Fruit fly (Drosophila melanogaster) whole organism, adult: ENCODE measurements around the gene PlexB.
A peak's percentile ranks its signal among the peaks of the same experiment; 100 is the strongest.

Source experiments
- CG11617 ChIP-seq: fragments of 200-800 bp; sonication (Bioruptor generic); optimal IDR thresholded peaks from 2 replicates; lab custom pipeline; 2017; ENCODE audit warnings: mild to moderate bottlenecking, missing biosample characterization, missing genetic modification reagents, missing genetic modification characterization
- CG12768 ChIP-seq: fragments of 200-800 bp; sonication (Bioruptor generic); optimal IDR thresholded peaks from 2 replicates; lab custom pipeline; 2017; ENCODE audit warnings: missing biosample characterization, missing genetic modification characterization, mild to moderate bottlenecking, moderate library complexity, missing genetic modification reagents
- CG14711 ChIP-seq: fragments of 200-800 bp; sonication (Bioruptor generic); optimal IDR thresholded peaks from 2 replicates; lab custom pipeline; 2018; ENCODE audit warnings: missing biosample characterization, mild to moderate bottlenecking, missing genetic modification characterization, moderate library complexity
- CG1620 ChIP-seq: fragments of 200-800 bp; sonication (Bioruptor generic); optimal IDR thresholded peaks from 2 replicates; lab custom pipeline; 2016; ENCODE audit warnings: missing biosample characterization, missing genetic modification characterization
- CG33017 ChIP-seq: fragments of 200-800 bp; sonication (Bioruptor generic); optimal IDR thresholded peaks from 2 replicates; lab custom pipeline; 2018; ENCODE audit warnings: missing biosample characterization, mild to moderate bottlenecking, missing genetic modification characterization, moderate library complexity
- CG5204 ChIP-seq: fragments of 200-800 bp; sonication (Bioruptor generic); optimal IDR thresholded peaks from 2 replicates; lab custom pipeline; 2016; ENCODE audit warnings: missing biosample characterization, missing genetic modification characterization
- CG7045 ChIP-seq: fragments of 200-800 bp; sonication (Bioruptor generic); optimal IDR thresholded peaks from 2 replicates; lab custom pipeline; 2017; ENCODE audit warnings: missing biosample characterization, mild to moderate bottlenecking, missing genetic modification characterization
- CG7101 ChIP-seq: fragments of 200-800 bp; sonication (Bioruptor generic); optimal IDR thresholded peaks from 2 replicates; lab custom pipeline; 2018; ENCODE audit warnings: missing biosample characterization, mild to moderate bottlenecking, missing genetic modification characterization, moderate library complexity
- Clk ChIP-seq: fragments of 200-800 bp; sonication (Bioruptor generic); optimal IDR thresholded peaks from 2 replicates; lab custom pipeline; 2017; ENCODE audit warnings: missing biosample characterization, missing genetic modification characterization
- Crg-1 ChIP-seq: fragments of 200-800 bp; sonication (Bioruptor generic); optimal IDR thresholded peaks from 2 replicates; lab custom pipeline; 2016; ENCODE audit warnings: missing biosample characterization, missing genetic modification characterization
- Hr96 ChIP-seq: fragments of 200-800 bp; sonication (Bioruptor generic); optimal IDR thresholded peaks from 2 replicates; lab custom pipeline; 2016; ENCODE audit warnings: missing biosample characterization, missing genetic modification characterization
- Mnt ChIP-seq: fragments of 200-800 bp; sonication (Bioruptor generic); optimal IDR thresholded peaks from 2 replicates; lab custom pipeline; 2016; ENCODE audit warnings: missing biosample characterization, mild to moderate bottlenecking, missing genetic modification characterization
- bab1 ChIP-seq: fragments of 200-800 bp; sonication (Bioruptor generic); optimal IDR thresholded peaks from 3 replicates; lab custom pipeline; 2019; ENCODE audit warnings: missing biosample characterization, mild to moderate bottlenecking, missing genetic modification characterization, moderate library complexity
- cic ChIP-seq: fragments of 200-800 bp; sonication (Bioruptor generic); optimal IDR thresholded peaks from 2 replicates; lab custom pipeline; 2017; ENCODE audit warnings: missing biosample characterization, mild to moderate bottlenecking, missing genetic modification characterization, moderate library complexity
- cnc ChIP-seq, 2 experiments: fragments of >200 bp; optimal IDR thresholded peaks; 2 replicates each; lab custom pipeline; 2017
- kay ChIP-seq: fragments of 200-800 bp; sonication (Bioruptor generic); peaks from one replicate; lab custom pipeline; 2016; ENCODE audit warnings: missing biosample characterization, missing genetic modification characterization, borderline replicate concordance
- ovo ChIP-seq: fragments of 200-800 bp; sonication (Bioruptor generic); optimal IDR thresholded peaks from 2 replicates; lab custom pipeline; 2016; ENCODE audit warnings: missing biosample characterization, missing genetic modification characterization
- pad ChIP-seq: fragments of 200-800 bp; sonication (Bioruptor generic); optimal IDR thresholded peaks from 3 replicates; lab custom pipeline; 2017; ENCODE audit warnings: missing biosample characterization, missing genetic modification characterization, mild to moderate bottlenecking, moderate library complexity, missing genetic modification reagents
- tj ChIP-seq: fragments of 200-800 bp; sonication (Bioruptor generic); optimal IDR thresholded peaks from 3 replicates; lab custom pipeline; 2017; ENCODE audit warnings: missing biosample characterization, mild to moderate bottlenecking, missing genetic modification characterization, moderate library complexity
- toe ChIP-seq: fragments of 200-800 bp; sonication (Bioruptor generic); optimal IDR thresholded peaks from 2 replicates; lab custom pipeline; 2016; ENCODE audit warnings: missing biosample characterization, missing genetic modification characterization

PlexB gene

dm6 chr4:46942-47527 lies 3.5 kb upstream of the PlexB start:
- TF ChIP-seq CG7101 (tag; lab: Kevin White, UChicago) (no peak), CG5204 (GFP tag; lab: Kevin White, UChicago) (no peak), CG33017 (tag; lab: Kevin White, UChicago) (no peak), Hr96 (GFP tag; lab: Kevin White, UChicago) (no peak), ovo (GFP tag; lab: Kevin White, UChicago) (no peak), CG14711 (tag; lab: Kevin White, UChicago) (no peak), CG12768 (GFP tag; lab: Kevin White, UChicago) (no peak), cnc (optimal IDR thresholded peaks at IDR 0.05; lab: Kevin White, UChicago) (no peak), Clk (GFP tag; lab: Kevin White, UChicago) (no peak), Mnt (GFP tag; lab: Kevin White, UChicago) (no peak), pad (GFP tag; lab: Kevin White, UChicago) (no peak), CG7045 (GFP tag; lab: Kevin White, UChicago) (no peak), Crg-1 (GFP tag; lab: Kevin White, UChicago) (no peak), CG1620 (GFP tag; lab: Kevin White, UChicago) (no peak)

- TF ChIP-seq Crg-1 (GFP tag; lab: Kevin White, UChicago) (no peak), cic (GFP tag; lab: Kevin White, UChicago) (no peak), kay (GFP tag; lab: Kevin White, UChicago) (peak; percentile 36), bab1 (GFP tag; lab: Kevin White, UChicago) (no peak), tj (GFP tag; lab: Kevin White, UChicago) (no peak), CG14711 (tag; lab: Kevin White, UChicago) (no peak), Mnt (GFP tag; lab: Kevin White, UChicago) (no peak)
These were observed 2.9 kb upstream of the PlexB start for dm6 chr4:46484-46883.

dm6 chr4:44780-45179 lies 1.2 kb upstream of the PlexB start:
- TF ChIP-seq toe (GFP tag; lab: Kevin White, UChicago) = no peak
- TF ChIP-seq kay (GFP tag; lab: Kevin White, UChicago) = no peak
- TF ChIP-seq tj (GFP tag; lab: Kevin White, UChicago) = no peak
- TF ChIP-seq ovo (GFP tag; lab: Kevin White, UChicago) = no peak
- no peak for TF ChIP-seq Hr96 (GFP tag; lab: Kevin White, UChicago)
- TF ChIP-seq CG11617 (GFP tag; lab: Kevin White, UChicago) = no peak
- no peak for TF ChIP-seq CG14711 (tag; lab: Kevin White, UChicago)

DNA sequence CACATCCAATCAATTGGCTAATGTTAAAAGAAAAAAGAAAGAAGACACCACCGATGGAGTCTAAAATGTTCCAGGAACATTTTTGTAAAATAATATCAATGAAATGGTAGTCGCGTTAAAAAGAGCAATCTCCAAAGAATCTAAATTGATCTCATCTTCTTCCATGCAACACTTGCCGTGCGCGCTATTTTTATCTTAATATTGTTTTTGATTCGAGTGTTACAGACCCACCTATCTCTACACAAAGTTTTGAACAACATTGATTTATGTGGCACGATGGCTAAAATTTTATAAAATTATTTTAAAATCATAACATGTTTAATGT lies 320 bp upstream of the PlexB start:
- TF ChIP-seq CG11617 (GFP tag; lab: Kevin White, UChicago) (no peak), CG14711 (tag; lab: Kevin White, UChicago) (no peak), CG33017 (tag; lab: Kevin White, UChicago) (no peak), cnc (optimal IDR thresholded peaks at IDR 0.05; lab: Kevin White, UChicago) (no peak), ovo (GFP tag; lab: Kevin White, UChicago) (no peak), CG1620 (GFP tag; lab: Kevin White, UChicago) (no peak), tj (GFP tag; lab: Kevin White, UChicago) (no peak), Hr96 (GFP tag; lab: Kevin White, UChicago) (no peak), Crg-1 (GFP tag; lab: Kevin White, UChicago) (no peak), CG5204 (GFP tag; lab: Kevin White, UChicago) (no peak), cic (GFP tag; lab: Kevin White, UChicago) (no peak), CG12768 (GFP tag; lab: Kevin White, UChicago) (no peak), Clk (GFP tag; lab: Kevin White, UChicago) (no peak), kay (GFP tag; lab: Kevin White, UChicago) (no peak), CG7045 (GFP tag; lab: Kevin White, UChicago) (no peak), Mnt (GFP tag; lab: Kevin White, UChicago) (no peak), pad (GFP tag; lab: Kevin White, UChicago) (no peak), CG7101 (tag; lab: Kevin White, UChicago) (no peak), toe (GFP tag; lab: Kevin White, UChicago) (no peak), bab1 (GFP tag; lab: Kevin White, UChicago) (no peak)

- TF ChIP-seq tj (GFP tag; lab: Kevin White, UChicago) (no peak), kay (GFP tag; lab: Kevin White, UChicago) (no peak), toe (GFP tag; lab: Kevin White, UChicago) (no peak), CG5204 (GFP tag; lab: Kevin White, UChicago) (no peak), Crg-1 (GFP tag; lab: Kevin White, UChicago) (no peak), CG7045 (GFP tag; lab: Kevin White, UChicago) (no peak), Hr96 (GFP tag; lab: Kevin White, UChicago) (no peak), cic (GFP tag; lab: Kevin White, UChicago) (no peak), bab1 (GFP tag; lab: Kevin White, UChicago) (no peak), CG33017 (tag; lab: Kevin White, UChicago) (no peak), CG11617 (GFP tag; lab: Kevin White, UChicago) (no peak)
These were observed 1.2 kb downstream of the PlexB start for dm6 chr4:42352-42751.

DNA sequence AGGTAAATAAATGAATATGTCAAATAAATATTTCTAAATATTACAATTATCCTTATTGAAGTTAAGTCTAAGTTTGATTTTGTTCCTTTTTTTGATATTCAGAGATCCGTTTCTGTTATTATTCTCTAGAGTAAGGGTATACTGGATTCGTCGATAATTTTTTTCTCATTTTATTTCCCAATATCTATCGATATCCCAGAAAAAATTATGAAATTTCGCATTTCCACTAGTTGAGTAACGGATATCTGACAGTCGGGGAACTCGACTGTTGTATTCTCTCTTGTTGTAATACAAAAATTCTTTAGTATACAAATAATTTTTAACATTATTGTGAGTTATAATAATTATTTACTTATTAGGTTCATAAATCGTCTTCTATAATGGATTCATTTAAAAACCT lies 42.2 kb downstream of the PlexB start:
- TF ChIP-seq CG11617 (GFP tag; lab: Kevin White, UChicago) (no peak), cnc (optimal IDR thresholded peaks at IDR 0.05; lab: Kevin White, UChicago) (no peak), kay (GFP tag; lab: Kevin White, UChicago) (no peak), Hr96 (GFP tag; lab: Kevin White, UChicago) (no peak), pad (GFP tag; lab: Kevin White, UChicago) (no peak), CG5204 (GFP tag; lab: Kevin White, UChicago) (no peak), CG1620 (GFP tag; lab: Kevin White, UChicago) (no peak), Clk (GFP tag; lab: Kevin White, UChicago) (no peak), CG7045 (GFP tag; lab: Kevin White, UChicago) (no peak), CG33017 (tag; lab: Kevin White, UChicago) (no peak), Mnt (GFP tag; lab: Kevin White, UChicago) (no peak)
